Fruit fly (Drosophila melanogaster): Measurements from ENCODE around the gene CG15147.

DNA sequence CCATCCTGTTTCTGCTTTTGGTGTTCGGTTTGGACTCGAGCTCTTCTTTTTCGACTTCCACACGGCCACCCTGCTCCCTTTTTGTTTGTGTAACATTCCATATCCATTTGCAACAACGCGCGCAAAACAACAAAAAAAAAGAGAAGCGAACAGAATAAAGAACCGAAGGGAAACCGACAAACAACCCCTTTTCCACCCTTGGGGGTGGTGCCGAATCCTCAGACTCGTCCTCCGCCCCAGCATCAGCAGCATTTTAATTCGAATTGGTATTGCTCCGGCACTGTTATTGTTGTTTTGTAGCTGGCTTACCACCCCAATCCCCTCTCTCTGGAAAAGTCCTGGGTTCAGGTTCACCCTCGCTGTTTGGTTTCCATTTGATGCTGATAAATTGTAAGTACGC is 41.2 kb downstream of the CG15147 start:
- no peak for TF ChIP-seq Pif1B (GFP tag; optimal IDR thresholded peaks at IDR 0.05)
- TF ChIP-seq CG12605 (GFP tag; IDR thresholded peaks at IDR 0.05): no peak
- TF ChIP-seq Ets98B (GFP tag; IDR thresholded peaks at IDR 0.05): no peak
- TF ChIP-seq CG8301 (tag; optimal IDR thresholded peaks at IDR 0.05): no peak
- no peak for TF ChIP-seq EcR (GFP tag; optimal IDR thresholded peaks at IDR 0.05)
- TF ChIP-seq Snoo (tag; optimal IDR thresholded peaks at IDR 0.05): no peak
